Fruit fly (Drosophila melanogaster): ENCODE results near the gene Mhcl.
A peak's percentile ranks its signal among the peaks of the same experiment; 100 is the strongest.

Gene Mhcl

dm6 chr3R:16049369-16049768 is 49.2 kb downstream of the Mhcl start, which contains the start of the genes IKKbeta and CG5013 (continued):
- TF ChIP-seq Asciz (GFP tag; optimal IDR thresholded peaks at IDR 0.05) (no peak), ash1 (GFP tag; optimal IDR thresholded peaks at IDR 0.05) (no peak), luna (GFP tag; optimal IDR thresholded peaks at IDR 0.05) (peak; percentile 35), gfzf (GFP tag; optimal IDR thresholded peaks at IDR 0.05) (peak; percentile 46), zfh1 (GFP tag; IDR thresholded peaks at IDR 0.05) (0 out of 3 replicates have a peak, but pooled peaks have one; percentile 34), disco-r (GFP tag; optimal IDR thresholded peaks at IDR 0.05) (peak; percentile 46), CG4854 (GFP tag; optimal IDR thresholded peaks at IDR 0.05) (no peak), insv (GFP tag; optimal IDR thresholded peaks at IDR 0.05) (peak in 1 of 2 experiments; percentile 28), cato (GFP tag; optimal IDR thresholded peaks at IDR 0.05; ENCODE audit: borderline replicate concordance) (no peak), CG14441 (GFP tag; IDR thresholded peaks at IDR 0.05) (peak; percentile 22; the same call in 1 of the 2 replicates), repo (GFP tag; optimal IDR thresholded peaks at IDR 0.05) (no peak), br (optimal IDR thresholded peaks at IDR 0.05) (no peak), eyg (GFP tag; optimal IDR thresholded peaks at IDR 0.05) (no peak), Antp (GFP tag; optimal IDR thresholded peaks at IDR 0.05) (peak; percentile 68), prd (optimal IDR thresholded peaks at IDR 0.05) (no peak), prd (GFP tag; IDR thresholded peaks at IDR 0.05) (peak; percentile 74), CG17612 (GFP tag; IDR thresholded peaks at IDR 0.05) (no peak), CG9797 (GFP tag; optimal IDR thresholded peaks at IDR 0.05) (peak; percentile 23), CG10565 (GFP tag; optimal IDR thresholded peaks at IDR 0.05) (no peak), CG10543 (GFP tag; optimal IDR thresholded peaks at IDR 0.05) (peak; percentile 31), CG7786 (GFP tag; optimal IDR thresholded peaks at IDR 0.05) (peak; percentile 67), bcd (GFP tag; optimal IDR thresholded peaks at IDR 0.05) (peak; percentile 31), HLH54F (GFP tag; optimal IDR thresholded peaks at IDR 0.05) (peak; percentile 60), crol (GFP tag; IDR thresholded peaks at IDR 0.05) (no peak), HmgD (GFP tag; optimal IDR thresholded peaks at IDR 0.05) (peak; percentile 82), CG2875 (GFP tag; optimal IDR thresholded peaks at IDR 0.05) (no peak), CG17385 (GFP tag; optimal IDR thresholded peaks at IDR 0.05) (peak; percentile 7), CG13296 (GFP tag; optimal IDR thresholded peaks at IDR 0.05) (no peak), CG15514 (GFP tag; optimal IDR thresholded peaks at IDR 0.05) (peak; percentile 41), Dip3 (GFP tag; optimal IDR thresholded peaks at IDR 0.05) (peak; percentile 58), CG12744 (GFP tag; optimal IDR thresholded peaks at IDR 0.05) (peak; percentile 28), CG10267 (tag; optimal IDR thresholded peaks at IDR 0.05) (peak; percentile 59), tll (GFP tag; optimal IDR thresholded peaks at IDR 0.05) (peak; percentile 14 to 75), chif (GFP tag; optimal IDR thresholded peaks at IDR 0.05) (no peak), sug (tag; optimal IDR thresholded peaks at IDR 0.05) (no peak), unpg (GFP tag; optimal IDR thresholded peaks at IDR 0.05) (no peak), CG8281 (tag; optimal IDR thresholded peaks at IDR 0.05) (no peak), CTCF (GFP tag; optimal IDR thresholded peaks at IDR 0.05) (peak; percentile 31), ato (GFP tag; IDR thresholded peaks at IDR 0.05; ENCODE audit: partially characterized antibody) (peak; percentile 48; the same call in 1 of the 2 replicates), Nf-YC (tag; optimal IDR thresholded peaks at IDR 0.05) (peak; percentile 50), CoRest (tag; optimal IDR thresholded peaks at IDR 0.05) (peak; percentile 63), CG4360 (GFP tag; IDR thresholded peaks at IDR 0.05) (no peak), CG1832 (GFP tag; optimal IDR thresholded peaks at IDR 0.05) (no peak), Optix (GFP tag; IDR thresholded peaks at IDR 0.05) (0 out of 3 replicates have a peak, but pooled peaks have one; percentile 34), CG13894 (tag; optimal IDR thresholded peaks at IDR 0.05) (no peak), hbn (GFP tag; IDR thresholded peaks at IDR 0.05; ENCODE audit: partially characterized antibody) (peak; percentile 79), dimm (GFP tag; IDR thresholded peaks at IDR 0.05) (no peak), CG4328 (GFP tag; optimal IDR thresholded peaks at IDR 0.05) (no peak), dmrt99B (tag; optimal IDR thresholded peaks at IDR 0.05) (no peak), CG6854 (GFP tag; optimal IDR thresholded peaks at IDR 0.05) (no peak), NC2α (GFP tag; optimal IDR thresholded peaks at IDR 0.05) (no peak)
